Fruit fly (Drosophila melanogaster): ENCODE data around the gene Syx18.

Gene Syx18

dm6 chr3R:24625517-24625925, at the start of gene Syx18, which contains the start of gene atl:
TSS of gene Syx18 (minus strand) at chr3R:24625562.
TSS of gene atl (plus strand) at chr3R:24625671.
- TF ChIP-seq insv (optimal IDR thresholded peaks at IDR 0.05): no peak
- no peak for TF ChIP-seq psq (optimal IDR thresholded peaks at IDR 0.05)
- TF ChIP-seq Sin3A (optimal IDR thresholded peaks at IDR 0.05): no peak
- TF ChIP-seq Myc (optimal IDR thresholded peaks at IDR 0.05): no peak
- no peak for TF ChIP-seq ttk (optimal IDR thresholded peaks at IDR 0.05)
- TF ChIP-seq h (optimal IDR thresholded peaks at IDR 0.05): no peak

dm6 chr3R:24671662-24672061, 46.3 kb upstream of the Syx18 start:
- no peak for TF ChIP-seq insv (optimal IDR thresholded peaks at IDR 0.05)
- no peak for TF ChIP-seq ttk (optimal IDR thresholded peaks at IDR 0.05)
- no peak for TF ChIP-seq h (optimal IDR thresholded peaks at IDR 0.05)
- no peak for TF ChIP-seq psq (optimal IDR thresholded peaks at IDR 0.05)
- no peak for TF ChIP-seq Myc (optimal IDR thresholded peaks at IDR 0.05)
- TF ChIP-seq Sin3A (optimal IDR thresholded peaks at IDR 0.05): no peak

- TF ChIP-seq ttk (optimal IDR thresholded peaks at IDR 0.05) (no peak), psq (optimal IDR thresholded peaks at IDR 0.05) (no peak), insv (optimal IDR thresholded peaks at IDR 0.05) (no peak), Sin3A (optimal IDR thresholded peaks at IDR 0.05) (no peak), h (optimal IDR thresholded peaks at IDR 0.05) (no peak), Myc (optimal IDR thresholded peaks at IDR 0.05) (no peak)
These were observed 42.3 kb upstream of the Syx18 start for dm6 chr3R:24667538-24668207.

- TF ChIP-seq Sin3A (optimal IDR thresholded peaks at IDR 0.05): no peak
- no peak for TF ChIP-seq insv (optimal IDR thresholded peaks at IDR 0.05)
- no peak for TF ChIP-seq Myc (optimal IDR thresholded peaks at IDR 0.05)
- TF ChIP-seq ttk (optimal IDR thresholded peaks at IDR 0.05): no peak
- TF ChIP-seq h (optimal IDR thresholded peaks at IDR 0.05): no peak
- TF ChIP-seq psq (optimal IDR thresholded peaks at IDR 0.05): no peak
These were observed 37.7 kb upstream of the Syx18 start for dm6 chr3R:24663044-24663443.

dm6 chr3R:24662412-24662796, 37.0 kb upstream of the Syx18 start, which contains the start of gene slo:
TSS of gene slo (plus strand) at chr3R:24662491.
- no peak for TF ChIP-seq ttk (optimal IDR thresholded peaks at IDR 0.05)
- TF ChIP-seq Sin3A (optimal IDR thresholded peaks at IDR 0.05): no peak
- TF ChIP-seq psq (optimal IDR thresholded peaks at IDR 0.05): no peak
- no peak for TF ChIP-seq h (optimal IDR thresholded peaks at IDR 0.05)
- TF ChIP-seq Myc (optimal IDR thresholded peaks at IDR 0.05): no peak
- no peak for TF ChIP-seq insv (optimal IDR thresholded peaks at IDR 0.05)

dm6 chr3R:24661679-24662411, 36.5 kb upstream of the Syx18 start, which contains the start of gene Ppox:
TSS of gene Ppox (minus strand) at chr3R:24661851.
- TF ChIP-seq insv (optimal IDR thresholded peaks at IDR 0.05) (no peak), h (optimal IDR thresholded peaks at IDR 0.05) (no peak), Sin3A (optimal IDR thresholded peaks at IDR 0.05) (no peak), ttk (optimal IDR thresholded peaks at IDR 0.05) (no peak), Myc (optimal IDR thresholded peaks at IDR 0.05) (no peak), psq (optimal IDR thresholded peaks at IDR 0.05) (no peak)

dm6 chr3R:24659173-24659846, 33.9 kb upstream of the Syx18 start, which contains the start of gene CG31126:
TSS of gene CG31126 (plus strand) at chr3R:24659621.
- TF ChIP-seq h (optimal IDR thresholded peaks at IDR 0.05) (no peak), ttk (optimal IDR thresholded peaks at IDR 0.05) (no peak), insv (optimal IDR thresholded peaks at IDR 0.05) (no peak), Myc (optimal IDR thresholded peaks at IDR 0.05) (no peak), psq (optimal IDR thresholded peaks at IDR 0.05) (no peak), Sin3A (optimal IDR thresholded peaks at IDR 0.05) (no peak)

- TF ChIP-seq Sin3A (optimal IDR thresholded peaks at IDR 0.05): no peak
- TF ChIP-seq insv (optimal IDR thresholded peaks at IDR 0.05): no peak
- no peak for TF ChIP-seq psq (optimal IDR thresholded peaks at IDR 0.05)
- TF ChIP-seq h (optimal IDR thresholded peaks at IDR 0.05): no peak
These were observed 29.5 kb upstream of the Syx18 start, which contains the start of the genes CG31125 and CG6695 for dm6 chr3R:24654770-24655322. TSS of gene CG31125 (minus strand) at chr3R:24654820. TSS of gene CG6695 (plus strand) at chr3R:24655160.

dm6 chr3R:24651044-24651459, 25.7 kb upstream of the Syx18 start:
- TF ChIP-seq h (optimal IDR thresholded peaks at IDR 0.05) (no peak), Sin3A (optimal IDR thresholded peaks at IDR 0.05) (no peak), psq (optimal IDR thresholded peaks at IDR 0.05) (peak; percentile 45), insv (optimal IDR thresholded peaks at IDR 0.05) (no peak), Myc (optimal IDR thresholded peaks at IDR 0.05) (no peak)

dm6 chr3R:24649923-24650322, 24.6 kb upstream of the Syx18 start, which contains the start of the genes puf and ash2:
TSS of gene puf (minus strand) at chr3R:24650043.
TSS of gene ash2 (plus strand) at chr3R:24650125.
- TF ChIP-seq psq (optimal IDR thresholded peaks at IDR 0.05) (peak; percentile 30), insv (optimal IDR thresholded peaks at IDR 0.05) (no peak), ttk (optimal IDR thresholded peaks at IDR 0.05) (no peak), Myc (optimal IDR thresholded peaks at IDR 0.05) (no peak), h (optimal IDR thresholded peaks at IDR 0.05) (no peak)

- TF ChIP-seq Myc (optimal IDR thresholded peaks at IDR 0.05) (no peak), psq (optimal IDR thresholded peaks at IDR 0.05) (no peak), Sin3A (optimal IDR thresholded peaks at IDR 0.05) (no peak), insv (optimal IDR thresholded peaks at IDR 0.05) (no peak), h (optimal IDR thresholded peaks at IDR 0.05) (no peak), ttk (optimal IDR thresholded peaks at IDR 0.05) (no peak)
These were observed 9.6 kb upstream of the Syx18 start, which contains the start of gene MtnF for dm6 chr3R:24634957-24635356. TSS of gene MtnF (minus strand) at chr3R:24635165.

Data from Kc167 (cell line).